Worm (Caenorhabditis elegans) whole organism, L4 larva: ENCODE results near the gene R02D3.8.

Experiments
- D1046.2 ChIP-seq: fragments of 200-800 bp; sonication (Bioruptor generic); IDR thresholded peaks from 2 replicates; pipeline ENCODE4 v1.3.6; 2022; ENCODE audit warnings: missing genetic modification characterization, missing compliant biosample characterization
- F44E2.7 ChIP-seq: fragments of 200-800 bp; sonication (Bioruptor generic); IDR thresholded peaks from 2 replicates; pipeline ENCODE4 v2.1.2; 2022; ENCODE audit warnings: missing genetic modification characterization, missing compliant biosample characterization
- R02D3.7 ChIP-seq: fragments of 150-350 bp; sonication (generic microtip); optimal IDR thresholded peaks from 3 replicates; lab custom pipeline; 2014; ENCODE audit warnings: missing biosample characterization, missing genetic modification characterization
- T20F7.1 ChIP-seq: fragments of 200-800 bp; sonication (Bioruptor generic); optimal IDR thresholded peaks from 2 replicates; lab custom pipeline; 2018; ENCODE audit warnings: mild to moderate bottlenecking, missing genetic modification characterization, missing compliant biosample characterization
- aly-2 ChIP-seq: sonication (generic microtip); optimal IDR thresholded peaks from 2 replicates; lab custom pipeline; 2018; ENCODE audit warnings: missing biosample characterization, missing genetic modification characterization
- ama-1 ChIP-seq: fragments of 150-350 bp; optimal IDR thresholded peaks from 2 replicates; lab custom pipeline; 2014; ENCODE audit warnings: inconsistent platforms, mixed read lengths
- arid-1 ChIP-seq: fragments of 200-800 bp; sonication (Bioruptor generic); conservative IDR thresholded peaks from 2 replicates; pipeline ENCODE4 v1.3.6; 2022; ENCODE audit warnings: missing genetic modification reagents, missing genetic modification characterization, missing compliant biosample characterization
- attf-4 ChIP-seq: sonication (generic microtip); optimal IDR thresholded peaks from 3 replicates; lab custom pipeline; 2017; ENCODE audit warnings: missing biosample characterization, missing genetic modification characterization
- ces-1 ChIP-seq: fragments of 150-350 bp; sonication (generic microtip); optimal IDR thresholded peaks from 4 replicates; lab custom pipeline; 2014; ENCODE audit warnings: missing biosample characterization, missing genetic modification reagents, missing genetic modification characterization
- daf-16 ChIP-seq, 3 experiments: sonication (generic microtip); optimal IDR thresholded peaks; 2 replicates each; lab custom pipeline; 2016 to 2017; ENCODE audit warnings: missing genetic modification characterization in 3 of 3, missing genetic modification reagents in 3 of 3, mild to moderate bottlenecking in 2 of 3, missing compliant biosample characterization in 2 of 3, missing biosample characterization in 1 of 3, moderate library complexity in 1 of 3
- daf-19 ChIP-seq: fragments of 200-800 bp; sonication (Bioruptor generic); conservative IDR thresholded peaks from 2 replicates; pipeline ENCODE4 v1.3.6; 2022; ENCODE audit warnings: missing genetic modification characterization, missing compliant biosample characterization
- dmd-9 ChIP-seq: fragments of 200-800 bp; sonication (Bioruptor generic); IDR thresholded peaks from 2 replicates; pipeline ENCODE4 v1.3.6; 2022; ENCODE audit warnings: missing genetic modification reagents, missing genetic modification characterization, missing compliant biosample characterization
- dpl-1 ChIP-seq: fragments of 150-350 bp; optimal IDR thresholded peaks from 2 replicates; lab custom pipeline; 2014; ENCODE audit warnings: missing biosample characterization, missing genetic modification reagents, missing genetic modification characterization
- dve-1 ChIP-seq: sonication (generic microtip); optimal IDR thresholded peaks from 2 replicates; lab custom pipeline; 2017; ENCODE audit warnings: antibody characterized with exemption, mild to moderate bottlenecking, missing genetic modification characterization, missing compliant biosample characterization; ENCODE audit not compliant: insufficient read depth
- fkh-10 ChIP-seq: fragments of 150-350 bp; optimal IDR thresholded peaks from 2 replicates; lab custom pipeline; 2014; ENCODE audit warnings: missing biosample characterization, missing genetic modification reagents, missing genetic modification characterization
- hif-1 ChIP-seq, 2 experiments: sonication (generic microtip); optimal IDR thresholded peaks; 2 replicates each; lab custom pipeline; 2016 to 2017; ENCODE audit warnings: missing compliant biosample characterization in 2 of 2, missing genetic modification characterization in 2 of 2, missing genetic modification reagents in 2 of 2, missing genotype in 2 of 2, mild to moderate bottlenecking in 1 of 2
- hlh-30 ChIP-seq: sonication (generic microtip); optimal IDR thresholded peaks from 2 replicates; lab custom pipeline; 2017; ENCODE audit warnings: antibody characterized with exemption, mild to moderate bottlenecking, missing genetic modification characterization, missing compliant biosample characterization; ENCODE audit not compliant: insufficient read depth
- hmg-1.1 ChIP-seq: fragments of 200-800 bp; sonication (Bioruptor generic); IDR thresholded peaks from 2 replicates; pipeline ENCODE4 v1.3.6; 2022; ENCODE audit warnings: missing genetic modification reagents, missing genetic modification characterization, missing compliant biosample characterization
- lin-13 ChIP-seq: fragments of 150-350 bp; optimal IDR thresholded peaks from 2 replicates; lab custom pipeline; 2014; ENCODE audit warnings: missing biosample characterization, missing genetic modification reagents, missing genetic modification characterization
- lin-38 ChIP-seq: fragments of 200-800 bp; sonication (Bioruptor generic); IDR thresholded peaks from 2 replicates; pipeline ENCODE4 v1.3.6; 2022; ENCODE audit warnings: missing genetic modification reagents, missing genetic modification characterization, missing compliant biosample characterization
- lin-39 ChIP-seq: fragments of 150-350 bp; optimal IDR thresholded peaks from 2 replicates; lab custom pipeline; 2014; ENCODE audit warnings: missing biosample characterization, missing genetic modification reagents, missing genetic modification characterization
- lsy-2 ChIP-seq, 2 experiments: fragments of 150-350 bp in 1 of 2; sonication (generic microtip) in 1 of 2; optimal IDR thresholded peaks; 2 replicates each; lab custom pipeline; 2014 to 2017; ENCODE audit warnings: missing biosample characterization in 2 of 2, missing genetic modification characterization in 2 of 2
- madf-5 ChIP-seq, 2 experiments: fragments of 200-800 bp; sonication (Bioruptor generic); IDR thresholded peaks; 2 replicates each; pipeline ENCODE4 v1.3.6; 2022; ENCODE audit warnings: missing compliant biosample characterization in 2 of 2, missing genetic modification characterization in 2 of 2
- mdt-29 ChIP-seq: fragments of 200-800 bp; sonication (Bioruptor generic); IDR thresholded peaks from 2 replicates; pipeline ENCODE4 v1.3.6; 2022; ENCODE audit warnings: missing genetic modification reagents, missing genetic modification characterization, missing compliant biosample characterization
- mep-1 ChIP-seq: fragments of 150-350 bp; sonication (generic microtip); optimal IDR thresholded peaks from 3 replicates; lab custom pipeline; 2014; ENCODE audit warnings: missing biosample characterization, missing genetic modification characterization
- mes-2 ChIP-seq: sonication (generic microtip); optimal IDR thresholded peaks from 2 replicates; lab custom pipeline; 2016; ENCODE audit warnings: missing genotype, mild to moderate bottlenecking, missing genetic modification characterization, missing compliant biosample characterization; ENCODE audit not compliant: poor library complexity, severe bottlenecking
- mxl-3 ChIP-seq: fragments of 200-800 bp; sonication (Bioruptor generic); optimal IDR thresholded peaks from 2 replicates; lab custom pipeline; 2018; ENCODE audit warnings: mild to moderate bottlenecking, missing genetic modification characterization, missing compliant biosample characterization
- nhr-111 ChIP-seq: fragments of 200-800 bp; sonication (Bioruptor generic); optimal IDR thresholded peaks from 2 replicates; lab custom pipeline; 2018; ENCODE audit warnings: mild to moderate bottlenecking, missing genetic modification characterization, missing compliant biosample characterization
- nhr-25 ChIP-seq: sonication (generic microtip); optimal IDR thresholded peaks from 2 replicates; lab custom pipeline; 2017; ENCODE audit warnings: missing genetic modification characterization, mild to moderate bottlenecking, missing compliant biosample characterization, antibody characterized with exemption, moderate library complexity, borderline replicate concordance; ENCODE audit not compliant: insufficient read depth
- nhr-28 ChIP-seq: fragments of 150-350 bp; optimal IDR thresholded peaks from 2 replicates; lab custom pipeline; 2014; ENCODE audit warnings: missing biosample characterization, missing genetic modification characterization
- nhr-6 ChIP-seq: fragments of 150-350 bp; optimal IDR thresholded peaks from 2 replicates; lab custom pipeline; 2014; ENCODE audit warnings: missing biosample characterization, missing genetic modification characterization
- pha-4 ChIP-seq, 2 experiments: fragments of 150-350 bp in 1 of 2; fragments of 200-800 bp in 1 of 2; sonication (Bioruptor generic) in 1 of 2; IDR thresholded peaks in 1 of 2; optimal IDR thresholded peaks in 1 of 2; 2 replicates each; pipeline versions ENCODE4 v1.3.6 to Lab custom; 2014 to 2022; ENCODE audit warnings: missing genetic modification characterization in 2 of 2, missing genetic modification reagents in 2 of 2, missing biosample characterization in 1 of 2, missing compliant biosample characterization in 1 of 2
- php-3 ChIP-seq: fragments of 200-800 bp; sonication (Bioruptor generic); IDR thresholded peaks from 2 replicates; pipeline ENCODE4 v1.3.6; 2022; ENCODE audit warnings: missing genetic modification reagents, missing genetic modification characterization, missing compliant biosample characterization
- sdz-12 ChIP-seq: fragments of 200-800 bp; sonication (Bioruptor generic); optimal IDR thresholded peaks from 2 replicates; lab custom pipeline; 2018; ENCODE audit warnings: mild to moderate bottlenecking, missing genetic modification characterization, missing compliant biosample characterization
- set-16 ChIP-seq: fragments of 200-800 bp; sonication (Bioruptor generic); IDR thresholded peaks from 2 replicates; pipeline ENCODE4 v1.3.6; 2022; ENCODE audit warnings: missing genetic modification reagents, missing genetic modification characterization, missing compliant biosample characterization
- skn-1 ChIP-seq: fragments of 150-350 bp; optimal IDR thresholded peaks from 2 replicates; lab custom pipeline; 2014; ENCODE audit warnings: missing biosample characterization, missing genetic modification characterization
- spr-3 ChIP-seq: fragments of 200-800 bp; sonication (Bioruptor generic); optimal IDR thresholded peaks from 2 replicates; lab custom pipeline; 2018; ENCODE audit warnings: mild to moderate bottlenecking, missing genetic modification characterization, missing compliant biosample characterization
- unc-39 ChIP-seq: sonication (generic microtip); optimal IDR thresholded peaks from 2 replicates; lab custom pipeline; 2017; ENCODE audit warnings: missing biosample characterization, missing genetic modification characterization
- vab-7 ChIP-seq: fragments of 200-800 bp; sonication (Bioruptor generic); IDR thresholded peaks from 2 replicates; pipeline ENCODE4 v1.3.6; 2022; ENCODE audit warnings: missing genetic modification reagents, missing genetic modification characterization, missing compliant biosample characterization
- zag-1 ChIP-seq: fragments of 150-350 bp; optimal IDR thresholded peaks from 2 replicates; lab custom pipeline; 2014; ENCODE audit warnings: missing biosample characterization, missing genetic modification characterization
- zfp-2 ChIP-seq: sonication (generic microtip); optimal IDR thresholded peaks from 2 replicates; lab custom pipeline; 2016; ENCODE audit warnings: mild to moderate bottlenecking, missing genetic modification characterization, missing compliant biosample characterization
- zip-11 ChIP-seq: fragments of 200-800 bp; sonication (Bioruptor generic); IDR thresholded peaks from 2 replicates; pipeline ENCODE4 v1.3.6; 2022; ENCODE audit warnings: missing genetic modification characterization, missing compliant biosample characterization

Gene R02D3.8

ce11 chrIV:261607-262006 lies 4.6 kb upstream of the R02D3.8 start, which contains the start of gene pqbp-1.1:
TSS of gene pqbp-1.1 (minus strand) at chrIV:261683.
- TF ChIP-seq ces-1 (GFP tag; lab: Kevin White, UChicago) (peak; percentile 61), zfp-2 (no peak), mes-2 (tag; lab: Kevin White, UChicago) (peak; percentile 49), fkh-10 (GFP tag; lab: Kevin White, UChicago) (peak; percentile 13), zag-1 (tag; lab: Kevin White, UChicago) (no peak), lin-38 (peak; percentile 94), T20F7.1 (GFP tag; lab: Kevin White, UChicago) (no peak), dve-1 (tag; lab: Kevin White, UChicago) (peak; percentile 50), ama-1 (lab: Kevin White, UChicago) (no peak), hmg-1.1 (GFP tag; lab: Robert Waterston, UW) (0 out of 2 replicates have a peak, but pooled peaks have one; percentile 26), lin-39 (no peak), mep-1 (tag; lab: Kevin White, UChicago) (peak; percentile 79), aly-2 (tag; lab: Kevin White, UChicago) (no peak), hlh-30 (tag; lab: Kevin White, UChicago) (peak; percentile 47), dpl-1 (peak; percentile 90), nhr-28 (tag; lab: Kevin White, UChicago) (peak; percentile 36), nhr-25 (peak; percentile 5), R02D3.7 (tag; lab: Kevin White, UChicago) (no peak), skn-1 (tag; lab: Kevin White, UChicago) (no peak), lsy-2 (tag; optimal IDR thresholded peaks at IDR 0.05; lab: Kevin White, UChicago) (peak in 1 of 2 experiments; percentile 76), nhr-111 (GFP tag; lab: Kevin White, UChicago) (no peak)

- TF ChIP-seq daf-16 (GFP tag; optimal IDR thresholded peaks at IDR 0.05; lab: Kevin White, UChicago) (no peak), daf-16 (tag; optimal IDR thresholded peaks at IDR 0.05; lab: Kevin White, UChicago) (no peak), pha-4 (GFP tag; IDR thresholded peaks at IDR 0.05; lab: Robert Waterston, UW) (no peak), pha-4 (tag; optimal IDR thresholded peaks at IDR 0.05; lab: Kevin White, UChicago) (no peak), arid-1 (GFP tag; lab: Robert Waterston, UW) (no peak)
Measured at ce11 chrIV:259142-259541, 2.1 kb upstream of the R02D3.8 start, which contains the start of gene dpy-9. TSS of gene dpy-9 (minus strand) at chrIV:259204.

DNA sequence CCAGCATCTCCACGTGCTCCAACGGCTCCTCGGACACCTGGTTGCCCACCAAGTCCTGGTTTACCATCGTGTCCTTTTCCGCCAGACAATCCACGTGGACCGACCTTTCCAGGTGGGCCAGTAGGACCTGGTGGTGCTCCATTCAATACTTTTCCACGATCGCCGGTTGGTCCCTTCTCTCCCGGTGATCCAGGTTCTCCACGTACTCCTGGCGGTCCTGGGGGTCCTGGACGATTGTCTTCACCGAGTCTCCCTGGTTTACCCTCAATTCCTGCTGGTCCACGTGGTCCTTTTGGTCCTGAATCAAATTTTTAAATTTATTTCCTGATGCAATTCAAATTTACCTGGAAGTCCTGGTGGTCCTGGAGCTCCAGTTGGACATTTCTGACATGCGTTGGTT lies 1.4 kb upstream of the R02D3.8 start:
- no peak for TF ChIP-seq F44E2.7 (GFP tag; lab: Robert Waterston, UW)
- no peak for TF ChIP-seq D1046.2 (GFP tag; lab: Robert Waterston, UW)
- no peak for TF ChIP-seq mdt-29
- TF ChIP-seq R02D3.7 (tag; lab: Kevin White, UChicago), result no peak
- TF ChIP-seq set-16, result peak; percentile 64

DNA sequence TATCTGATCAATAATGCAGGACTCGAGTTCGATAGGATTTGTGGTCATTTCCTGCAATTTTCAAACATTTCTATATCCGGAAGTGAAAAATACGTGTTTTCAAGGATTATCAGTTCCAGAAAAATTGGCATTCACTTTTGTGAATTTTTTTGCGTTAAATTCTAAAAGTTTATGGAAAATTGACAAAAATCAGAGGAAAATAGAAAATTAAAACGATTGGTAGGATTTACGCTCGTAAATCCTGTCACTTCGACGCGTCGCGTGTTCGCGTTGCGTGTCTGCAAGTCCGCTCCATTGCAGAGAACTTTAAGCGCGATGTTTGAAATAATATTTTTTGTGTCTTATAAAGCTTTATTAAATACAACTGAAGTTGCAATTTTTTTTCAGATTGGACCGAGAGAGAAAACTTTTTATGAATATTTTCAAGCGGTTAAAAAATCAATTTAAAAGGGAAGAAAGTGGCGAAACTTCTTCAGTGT lies 1.6 kb downstream of the R02D3.8 start, which contains the start of gene rcat-1:
Gene rcat-1, minus strand, starts transcription at position 51 of the 479 bp plus-strand sequence.
- TF ChIP-seq lin-38 (peak; percentile 95), ama-1 (lab: Kevin White, UChicago) (peak; percentile 42), sdz-12 (GFP tag; lab: Kevin White, UChicago) (no peak), daf-19 (GFP tag; lab: Robert Waterston, UW) (no peak), dmd-9 (no peak), attf-4 (tag; lab: Kevin White, UChicago) (no peak), unc-39 (tag; lab: Kevin White, UChicago) (no peak), madf-5 (GFP tag; IDR thresholded peaks at IDR 0.05; lab: Robert Waterston, UW) (no peak), vab-7 (GFP tag; lab: Robert Waterston, UW) (no peak), hif-1 (tag; optimal IDR thresholded peaks at IDR 0.05; lab: Kevin White, UChicago) (peak in 1 of 2 experiments; percentile 61), hlh-30 (tag; lab: Kevin White, UChicago) (peak; percentile 88), nhr-6 (tag; lab: Kevin White, UChicago) (peak; percentile 89), mes-2 (tag; lab: Kevin White, UChicago) (peak; percentile 92), mxl-3 (no peak), zip-11 (no peak), dpl-1 (peak; percentile 95), mdt-29 (no peak), hmg-1.1 (GFP tag; lab: Robert Waterston, UW) (peak; percentile 49; the same call in 1 of the 2 replicates), nhr-28 (tag; lab: Kevin White, UChicago) (peak; percentile 47), dve-1 (tag; lab: Kevin White, UChicago) (peak; percentile 83), spr-3 (GFP tag; lab: Kevin White, UChicago) (no peak), php-3 (GFP tag; lab: Robert Waterston, UW) (0 out of 2 replicates have a peak, but pooled peaks have one; percentile 12), lin-13 (GFP tag; lab: Kevin White, UChicago) (peak; percentile 71)
